Worm (Caenorhabditis elegans): Measurements from ENCODE around the gene lido-9.

The lido-9 gene

DNA sequence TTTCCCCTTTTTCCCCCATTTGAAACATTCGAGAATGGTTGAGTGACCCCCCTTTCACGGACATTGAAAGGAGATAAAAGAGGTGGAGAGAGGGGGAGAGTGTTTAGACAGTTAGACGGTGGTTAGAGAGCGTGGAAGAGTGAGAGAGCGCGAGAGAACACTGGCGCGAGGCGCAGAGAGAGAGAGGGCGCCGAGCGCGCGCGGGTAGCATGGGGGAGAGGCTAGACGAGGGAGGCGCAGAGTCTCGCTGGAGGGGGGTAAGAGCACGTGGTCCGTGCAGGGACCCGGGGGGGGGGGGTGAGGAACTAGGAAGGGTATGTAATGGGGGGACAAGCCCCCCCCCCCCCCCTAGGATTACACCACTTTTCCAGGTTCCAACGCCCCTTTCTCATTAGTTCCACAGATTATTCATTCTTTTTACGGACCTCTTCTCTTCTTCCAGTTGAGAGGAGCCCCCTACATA lies 26.6 kb upstream of the lido-9 start (continued):
- TF ChIP-seq hlh-17 (GFP tag; optimal IDR thresholded peaks at IDR 0.05; ENCODE audit: borderline replicate concordance) = peak; percentile 81
- no peak for TF ChIP-seq lin-15B (tag; optimal IDR thresholded peaks at IDR 0.05)
- peak; percentile 95 for TF ChIP-seq egl-13 (tag; optimal IDR thresholded peaks at IDR 0.05)
- TF ChIP-seq zag-1 (tag; optimal IDR thresholded peaks at IDR 0.05) = peak; percentile 28
- peak; percentile 89 for TF ChIP-seq nhr-237 (tag; optimal IDR thresholded peaks at IDR 0.05)
- TF ChIP-seq ceh-63 (GFP tag; optimal IDR thresholded peaks at IDR 0.05) = peak; percentile 45
- peak; percentile 93 for TF ChIP-seq skn-1 (tag; optimal IDR thresholded peaks at IDR 0.05)
- TF ChIP-seq aly-2 (tag; optimal IDR thresholded peaks at IDR 0.05) = no peak
- TF ChIP-seq C16A3.4 (tag; optimal IDR thresholded peaks at IDR 0.05) = peak; percentile 82
- peak; percentile 91 to 92 for TF ChIP-seq lsy-2 (tag; optimal IDR thresholded peaks at IDR 0.05)
- peak; percentile 91 for TF ChIP-seq zip-4 (GFP tag; optimal IDR thresholded peaks at IDR 0.05)
- TF ChIP-seq ceh-90 (tag; optimal IDR thresholded peaks at IDR 0.05) = no peak
- TF ChIP-seq unc-30 (tag; optimal IDR thresholded peaks at IDR 0.05) = no peak
- peak; percentile 93 for TF ChIP-seq sup-37 (GFP tag; optimal IDR thresholded peaks at IDR 0.05)
- peak; percentile 89 to 99 for TF ChIP-seq mdl-1 (tag; optimal IDR thresholded peaks at IDR 0.05)
- peak; percentile 98 for TF ChIP-seq unc-86 (tag; optimal IDR thresholded peaks at IDR 0.05)
- peak; percentile 99 for TF ChIP-seq mab-9 (GFP tag; IDR thresholded peaks at IDR 0.05)
- TF ChIP-seq pqm-1 (tag; optimal IDR thresholded peaks at IDR 0.05) = no peak
- peak; percentile 90 for TF ChIP-seq nhr-11 (tag; optimal IDR thresholded peaks at IDR 0.05)
- TF ChIP-seq nhr-84 (tag; optimal IDR thresholded peaks at IDR 0.05) = peak; percentile 63
- peak; percentile 90 for TF ChIP-seq fos-1 (tag; optimal IDR thresholded peaks at IDR 0.05)
- TF ChIP-seq nhr-20 (tag; optimal IDR thresholded peaks at IDR 0.05) = peak; percentile 94
- peak; percentile 69 to 91 for TF ChIP-seq lin-35 (GFP tag; optimal IDR thresholded peaks at IDR 0.05)
- no peak for TF ChIP-seq Y116A8C.19 (tag; optimal IDR thresholded peaks at IDR 0.05; ENCODE audit: borderline replicate concordance)
- peak; percentile 85 for TF ChIP-seq dsc-1 (tag; optimal IDR thresholded peaks at IDR 0.05)
- peak; percentile 73 to 77 (median 75) for TF ChIP-seq dpl-1 (GFP tag; optimal IDR thresholded peaks at IDR 0.05)
- TF ChIP-seq mef-2 (tag; optimal IDR thresholded peaks at IDR 0.05) = peak; percentile 91
- TF ChIP-seq nhr-47 (tag; optimal IDR thresholded peaks at IDR 0.05) = peak; percentile 98
- peak; percentile 99 for TF ChIP-seq nhr-71 (tag; optimal IDR thresholded peaks at IDR 0.05)
- peak; percentile 98 for TF ChIP-seq tbx-2 (tag; optimal IDR thresholded peaks at IDR 0.05)
- peak; percentile 82 for TF ChIP-seq C34B4.2 (tag; optimal IDR thresholded peaks at IDR 0.05)
- TF ChIP-seq hpl-2 (GFP tag; optimal IDR thresholded peaks at IDR 0.05) = peak; percentile 88
- TF ChIP-seq sptf-1 (tag; optimal IDR thresholded peaks at IDR 0.05) = no peak
- TF ChIP-seq vab-15 (tag; optimal IDR thresholded peaks at IDR 0.05) = peak; percentile 54
- TF ChIP-seq ztf-11 (tag; optimal IDR thresholded peaks at IDR 0.05) = peak; percentile 73 to 95
- TF ChIP-seq alr-1 (tag; optimal IDR thresholded peaks at IDR 0.05; ENCODE audit: borderline replicate concordance) = no peak
- peak; percentile 85 for TF ChIP-seq nhr-77 (tag; optimal IDR thresholded peaks at IDR 0.05)
- peak; percentile 93 for TF ChIP-seq elt-2 (tag; optimal IDR thresholded peaks at IDR 0.05)
- peak; percentile 42 for TF ChIP-seq fkh-4 (tag; optimal IDR thresholded peaks at IDR 0.05; ENCODE audit: borderline replicate concordance)
- TF ChIP-seq jun-1 (tag; optimal IDR thresholded peaks at IDR 0.05) = peak; percentile 98
- TF ChIP-seq ces-1 (GFP tag; optimal IDR thresholded peaks at IDR 0.05) = no peak
- peak; percentile 100 for TF ChIP-seq grh-1 (GFP tag; IDR thresholded peaks at IDR 0.05)
- TF ChIP-seq snpc-4 (tag; optimal IDR thresholded peaks at IDR 0.05) = peak; percentile 84
- TF ChIP-seq ztf-4 (tag; optimal IDR thresholded peaks at IDR 0.05) = peak; percentile 86
- TF ChIP-seq nhr-90 (tag; optimal IDR thresholded peaks at IDR 0.05; ENCODE audit: poor library complexity) = peak; percentile 96
- peak; percentile 87; the same call in 1 of the 2 replicates for TF ChIP-seq ets-5 (GFP tag; IDR thresholded peaks at IDR 0.05)
- peak; percentile 100 for TF ChIP-seq ceh-8 (GFP tag; optimal IDR thresholded peaks at IDR 0.05)
- TF ChIP-seq hlh-4 (tag; optimal IDR thresholded peaks at IDR 0.05) = no peak
- TF ChIP-seq nhr-28 (tag; optimal IDR thresholded peaks at IDR 0.05) = no peak
- peak; percentile 94 for TF ChIP-seq snu-23 (GFP tag; optimal IDR thresholded peaks at IDR 0.05)
- peak; percentile 96 for TF ChIP-seq ceh-88 (GFP tag; IDR thresholded peaks at IDR 0.05)
- peak; percentile 95 for TF ChIP-seq isw-1 (GFP tag; IDR thresholded peaks at IDR 0.05)
- peak; percentile 92 for TF ChIP-seq fkh-10 (GFP tag; optimal IDR thresholded peaks at IDR 0.05)
